Fruit fly (Drosophila melanogaster): ENCODE measurements around the gene CecB.

CecB gene

DNA sequence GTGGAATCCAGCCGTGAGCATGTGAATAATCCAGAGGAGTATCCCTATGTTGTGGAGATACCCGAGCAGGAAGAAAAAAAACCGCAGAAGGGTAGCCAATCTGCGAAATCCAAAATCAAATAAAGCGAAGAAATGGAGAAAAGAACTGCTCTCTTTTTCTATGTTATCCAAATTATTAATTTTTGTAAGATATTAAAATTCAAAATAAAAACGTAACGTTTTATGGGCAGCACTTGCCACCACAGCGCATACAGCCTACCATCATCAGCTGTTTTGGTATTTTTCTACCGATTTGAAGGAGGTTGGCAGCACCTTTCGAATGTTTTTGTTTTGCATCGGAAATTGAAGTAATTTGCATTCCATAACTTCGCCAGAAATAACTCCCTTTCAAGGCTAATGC, 33.7 kb downstream of the CecB start, which contains the start of gene Bet5:
Gene Bet5 (plus strand): TSS at position 299 of the 400 bp plus-strand sequence.
- TF ChIP-seq CrebA (GFP tag; optimal IDR thresholded peaks at IDR 0.05; ENCODE audit: borderline replicate concordance): no peak
- TF ChIP-seq Abd-B (GFP tag; optimal IDR thresholded peaks at IDR 0.05): no peak
- no peak for TF ChIP-seq sage (GFP tag; optimal IDR thresholded peaks at IDR 0.05)
- TF ChIP-seq N (GFP tag; optimal IDR thresholded peaks at IDR 0.05): no peak
- TF ChIP-seq OdsH (GFP tag; optimal IDR thresholded peaks at IDR 0.05): no peak
- TF ChIP-seq GATAd (GFP tag; optimal IDR thresholded peaks at IDR 0.05): no peak
- no peak for TF ChIP-seq jim (GFP tag; optimal IDR thresholded peaks at IDR 0.05)
- TF ChIP-seq ey (GFP tag; optimal IDR thresholded peaks at IDR 0.05): no peak
- no peak for TF ChIP-seq woc (GFP tag; optimal IDR thresholded peaks at IDR 0.05)
- no peak for TF ChIP-seq dl (GFP tag; optimal IDR thresholded peaks at IDR 0.05; ENCODE audit: insufficient read depth in 1 of 2, partially characterized antibody in 2 of 2)
- TF ChIP-seq Jra (GFP tag; optimal IDR thresholded peaks at IDR 0.05): no peak
- no peak for TF ChIP-seq dmrt93B (GFP tag; optimal IDR thresholded peaks at IDR 0.05)
- TF ChIP-seq lola (GFP tag; optimal IDR thresholded peaks at IDR 0.05): no peak
- TF ChIP-seq tai (GFP tag; optimal IDR thresholded peaks at IDR 0.05): no peak

DNA sequence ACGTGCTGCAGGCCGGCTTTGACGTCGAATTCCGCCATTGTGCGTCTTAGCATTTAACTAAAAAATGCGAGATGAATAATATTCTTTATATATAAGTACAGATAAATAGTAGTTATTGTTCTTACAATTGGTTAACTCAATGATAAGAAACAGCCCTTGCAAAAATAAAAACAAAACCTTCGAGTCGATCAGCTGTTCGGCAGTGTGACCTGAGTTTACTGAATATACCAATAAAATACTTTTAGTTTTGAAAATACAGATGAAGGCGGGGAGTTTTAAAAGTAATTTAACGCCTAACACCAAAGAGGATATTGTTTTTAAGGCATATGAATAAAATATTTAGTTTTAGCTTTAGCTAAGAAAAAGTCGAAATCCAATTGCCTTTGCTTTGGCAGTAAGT, 36.1 kb downstream of the CecB start, which contains the start of the genes CG1983 and CG15530:
Gene CG1983 (minus strand): TSS at position 207 of the 400 bp plus-strand sequence.
Gene CG15530 (plus strand): TSS at position 384 of the 400 bp plus-strand sequence.
- TF ChIP-seq CG9705 (GFP tag; optimal IDR thresholded peaks at IDR 0.05): no peak
- no peak for TF ChIP-seq br (GFP tag; optimal IDR thresholded peaks at IDR 0.05)
- TF ChIP-seq pan (optimal IDR thresholded peaks at IDR 0.05): no peak
- no peak for TF ChIP-seq sage (GFP tag; optimal IDR thresholded peaks at IDR 0.05)
- no peak for TF ChIP-seq dmrt93B (GFP tag; optimal IDR thresholded peaks at IDR 0.05)
- no peak for TF ChIP-seq tai (GFP tag; optimal IDR thresholded peaks at IDR 0.05)
- TF ChIP-seq Hr78 (GFP tag; optimal IDR thresholded peaks at IDR 0.05): no peak
- no peak for TF ChIP-seq h (GFP tag; optimal IDR thresholded peaks at IDR 0.05)
- no peak for TF ChIP-seq dl (GFP tag; optimal IDR thresholded peaks at IDR 0.05; ENCODE audit: insufficient read depth in 1 of 2, partially characterized antibody in 2 of 2)

DNA sequence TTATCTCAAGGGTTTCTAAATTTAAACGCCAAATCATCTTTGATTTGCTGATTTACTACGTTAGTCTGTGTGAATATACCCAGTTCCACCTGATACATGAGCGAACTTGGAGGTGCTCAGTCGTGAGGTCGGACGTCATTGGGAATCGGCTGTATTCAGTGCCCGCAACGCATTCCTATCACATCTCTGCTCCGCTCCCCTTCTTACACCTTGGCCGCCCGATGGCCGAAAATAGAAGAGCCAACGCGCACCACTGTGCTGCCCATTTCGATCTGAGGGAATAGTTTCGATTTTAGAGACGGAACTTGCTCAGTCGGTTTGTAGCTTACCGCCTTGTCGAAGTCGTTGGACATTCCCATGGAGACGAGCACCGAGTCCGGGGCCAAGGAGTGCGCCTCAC, 37.3 kb downstream of the CecB start:
- TF ChIP-seq CG32264 (GFP tag; optimal IDR thresholded peaks at IDR 0.05) (no peak), Myc (optimal IDR thresholded peaks at IDR 0.05) (no peak), Rel (GFP tag; optimal IDR thresholded peaks at IDR 0.05) (no peak), Rel (tag; optimal IDR thresholded peaks at IDR 0.05) (no peak), fru (GFP tag; optimal IDR thresholded peaks at IDR 0.05) (no peak), woc (GFP tag; optimal IDR thresholded peaks at IDR 0.05) (no peak), N (GFP tag; optimal IDR thresholded peaks at IDR 0.05) (no peak), foxo (GFP tag; optimal IDR thresholded peaks at IDR 0.05) (no peak), dsf (GFP tag; optimal IDR thresholded peaks at IDR 0.05; ENCODE audit: borderline replicate concordance) (no peak), CrebA (GFP tag; optimal IDR thresholded peaks at IDR 0.05; ENCODE audit: borderline replicate concordance) (no peak), sv (GFP tag; optimal IDR thresholded peaks at IDR 0.05) (no peak), lola (GFP tag; optimal IDR thresholded peaks at IDR 0.05) (no peak), Sp1 (GFP tag; optimal IDR thresholded peaks at IDR 0.05) (no peak), Dif (GFP tag; optimal IDR thresholded peaks at IDR 0.05; ENCODE audit: partially characterized antibody) (no peak), HLH106 (tag; optimal IDR thresholded peaks at IDR 0.05) (no peak), br (GFP tag; optimal IDR thresholded peaks at IDR 0.05) (no peak), tai (GFP tag; optimal IDR thresholded peaks at IDR 0.05) (no peak)

DNA sequence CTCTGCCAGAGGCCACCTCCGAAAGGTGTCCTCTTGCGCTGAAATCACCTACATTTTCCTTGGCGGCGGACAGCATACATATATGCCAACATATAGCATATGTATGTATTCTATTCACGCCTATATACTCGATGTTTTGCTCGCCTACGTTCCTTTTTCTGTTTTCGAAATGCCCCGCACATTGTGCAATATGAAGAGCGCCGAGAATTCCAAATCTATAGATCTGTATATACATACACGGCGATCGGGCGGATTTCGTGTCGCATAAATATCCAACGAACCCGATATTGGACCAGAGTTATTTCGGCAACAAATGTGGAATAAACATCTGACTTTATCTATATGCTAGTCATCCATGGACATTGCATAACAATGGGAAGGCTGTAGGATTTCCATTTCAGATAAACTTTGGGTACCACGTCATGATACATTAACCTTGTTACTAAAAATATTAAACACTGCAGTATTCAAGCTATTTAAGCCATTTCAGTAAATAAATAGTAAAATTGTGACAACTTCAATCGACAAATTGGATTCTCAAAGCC, 38.5 kb downstream of the CecB start:
- no peak for TF ChIP-seq br (GFP tag; optimal IDR thresholded peaks at IDR 0.05)
- no peak for TF ChIP-seq dl (GFP tag; optimal IDR thresholded peaks at IDR 0.05; ENCODE audit: insufficient read depth in 1 of 2, partially characterized antibody in 2 of 2)
- TF ChIP-seq jim (GFP tag; optimal IDR thresholded peaks at IDR 0.05): no peak
- TF ChIP-seq Mio (GFP tag; optimal IDR thresholded peaks at IDR 0.05): no peak
- no peak for TF ChIP-seq psq (GFP tag; optimal IDR thresholded peaks at IDR 0.05)
- no peak for TF ChIP-seq Dif (GFP tag; optimal IDR thresholded peaks at IDR 0.05; ENCODE audit: partially characterized antibody)
- TF ChIP-seq Vsx2 (GFP tag; optimal IDR thresholded peaks at IDR 0.05; ENCODE audit: partially characterized antibody): no peak
- no peak for TF ChIP-seq usp (GFP tag; optimal IDR thresholded peaks at IDR 0.05)
